Worm (Caenorhabditis elegans) whole organism, L4 larva: ENCODE results near the gene Y45G12B.2.

ENCODE experiments used
- F49E8.2 ChIP-seq: sonication (generic microtip); optimal IDR thresholded peaks from 2 replicates; lab custom pipeline; 2016; ENCODE audit warnings: missing compliant biosample characterization, mild to moderate bottlenecking, missing genetic modification characterization, borderline replicate concordance
- Y5F2A.4 ChIP-seq: fragments of 200-800 bp; sonication (Bioruptor generic); optimal IDR thresholded peaks from 2 replicates; lab custom pipeline; 2018; ENCODE audit warnings: mild to moderate bottlenecking, missing genetic modification characterization, missing compliant biosample characterization
- ZK337.2 ChIP-seq: fragments of 200-800 bp; sonication (Bioruptor generic); IDR thresholded peaks from 2 replicates; pipeline ENCODE4 v1.3.6; 2022; ENCODE audit warnings: missing genetic modification reagents, missing genetic modification characterization, missing compliant biosample characterization
- fos-1 ChIP-seq: fragments of 150-350 bp; optimal IDR thresholded peaks from 2 replicates; lab custom pipeline; 2014; ENCODE audit warnings: missing biosample characterization, missing genetic modification characterization
- mdl-1 ChIP-seq, 2 experiments: fragments of 150-350 bp in 1 of 2; sonication (generic microtip) in 1 of 2; optimal IDR thresholded peaks; 2 replicates each; lab custom pipeline; 2014 to 2017; ENCODE audit warnings: missing biosample characterization in 2 of 2, missing genetic modification characterization in 2 of 2
- nhr-28 ChIP-seq: fragments of 150-350 bp; optimal IDR thresholded peaks from 2 replicates; lab custom pipeline; 2014; ENCODE audit warnings: missing biosample characterization, missing genetic modification characterization
- nhr-77 ChIP-seq: fragments of 150-350 bp; optimal IDR thresholded peaks from 2 replicates; lab custom pipeline; 2014; ENCODE audit warnings: missing biosample characterization, missing genetic modification characterization
- saeg-2 ChIP-seq: fragments of 200-800 bp; sonication (Bioruptor generic); IDR thresholded peaks from 2 replicates; pipeline ENCODE4 v1.3.6; 2022; ENCODE audit warnings: missing genetic modification reagents, missing genetic modification characterization, missing compliant biosample characterization
- vab-7 ChIP-seq: fragments of 200-800 bp; sonication (Bioruptor generic); IDR thresholded peaks from 2 replicates; pipeline ENCODE4 v1.3.6; 2022; ENCODE audit warnings: missing genetic modification reagents, missing genetic modification characterization, missing compliant biosample characterization

ce11 chrV:2690948-2691347 lies 3.6 kb upstream of the Y45G12B.2 start:
- TF ChIP-seq F49E8.2 (tag; lab: Kevin White, UChicago) = no peak
- no peak for TF ChIP-seq vab-7 (GFP tag; lab: Robert Waterston, UW)
- no peak for TF ChIP-seq nhr-77 (tag; lab: Kevin White, UChicago)
- no peak for TF ChIP-seq ZK337.2 (GFP tag; lab: Robert Waterston, UW)
- TF ChIP-seq Y5F2A.4 (GFP tag; lab: Kevin White, UChicago) = no peak
- no peak for TF ChIP-seq saeg-2 (GFP tag; lab: Robert Waterston, UW)
- TF ChIP-seq mdl-1 (tag; optimal IDR thresholded peaks at IDR 0.05; lab: Kevin White, UChicago) = no peak
- TF ChIP-seq nhr-28 = no peak
- TF ChIP-seq fos-1 (tag; lab: Kevin White, UChicago) = no peak
